Fruit fly (Drosophila melanogaster) whole organism, embryonic: Measurements from ENCODE around the gene CG34288.

Experiments used
- ATbp ChIP-seq: fragments of 200-800 bp; sonication (Bioruptor generic); optimal IDR thresholded peaks from 2 replicates; lab custom pipeline; 2017; ENCODE audit warnings: missing biosample characterization, mild to moderate bottlenecking, missing genetic modification characterization, missing genetic modification reagents
- C15 ChIP-seq: fragments of 200-800 bp; sonication (Bioruptor generic); IDR thresholded peaks from 3 replicates; pipeline ENCODE4 v1.3.6; 2022; ENCODE audit warnings: missing biosample characterization, missing genetic modification characterization
- CG10979 ChIP-seq: fragments of 200-800 bp; sonication (Bioruptor generic); optimal IDR thresholded peaks from 2 replicates; lab custom pipeline; 2018; ENCODE audit warnings: missing biosample characterization, mild to moderate bottlenecking, missing genetic modification characterization, moderate library complexity
- CG11247 ChIP-seq: fragments of 200-800 bp; sonication (Bioruptor generic); IDR thresholded peaks from 2 replicates; pipeline ENCODE4 v1.3.6; 2022; ENCODE audit warnings: missing biosample characterization, missing genetic modification characterization
- CG11695 ChIP-seq: fragments of 200-800 bp; sonication (Bioruptor generic); IDR thresholded peaks from 3 replicates; pipeline ENCODE4 v1.3.6; 2022; ENCODE audit warnings: missing biosample characterization, missing genetic modification characterization
- CG15601 ChIP-seq: fragments of 200-800 bp; sonication (Bioruptor generic); optimal IDR thresholded peaks from 3 replicates; lab custom pipeline; 2019; ENCODE audit warnings: missing biosample characterization, mild to moderate bottlenecking, missing genetic modification characterization, moderate library complexity
- CG17802 ChIP-seq: fragments of 200-800 bp; sonication (Bioruptor generic); optimal IDR thresholded peaks from 2 replicates; lab custom pipeline; 2018; ENCODE audit warnings: missing biosample characterization, mild to moderate bottlenecking, missing genetic modification characterization, moderate library complexity
- CG2120 ChIP-seq: fragments of 200-800 bp; sonication (Bioruptor generic); optimal IDR thresholded peaks from 3 replicates; lab custom pipeline; 2016; ENCODE audit warnings: missing biosample characterization, missing genetic modification characterization
- CG3163 ChIP-seq: fragments of 200-800 bp; sonication (Bioruptor generic); optimal IDR thresholded peaks from 3 replicates; lab custom pipeline; 2016; ENCODE audit warnings: missing biosample characterization, missing genetic modification characterization
- CG34376 ChIP-seq: fragments of 200-800 bp; sonication (Bioruptor generic); optimal IDR thresholded peaks from 2 replicates; lab custom pipeline; 2018; ENCODE audit warnings: missing biosample characterization, mild to moderate bottlenecking, missing genetic modification characterization
- CG4360 ChIP-seq: fragments of 200-800 bp; sonication (Bioruptor generic); IDR thresholded peaks from 2 replicates; pipeline ENCODE4 v1.3.6; 2022; ENCODE audit warnings: missing biosample characterization, missing genetic modification characterization
- CG9609 ChIP-seq: fragments of 200-800 bp; sonication (Bioruptor generic); optimal IDR thresholded peaks from 3 replicates; lab custom pipeline; 2016; ENCODE audit warnings: missing biosample characterization, missing genetic modification characterization
- CG9932 ChIP-seq: fragments of 200-800 bp; sonication (Bioruptor generic); IDR thresholded peaks from 2 replicates; pipeline ENCODE4 v1.3.6; 2022; ENCODE audit warnings: missing biosample characterization, missing genetic modification characterization
- Dfd ChIP-seq, 2 experiments: fragments of >200 bp; optimal IDR thresholded peaks; 2 replicates each; lab custom pipeline; 2017; ENCODE audit warnings: missing biosample characterization in 2 of 2, missing genetic modification characterization in 2 of 2
- Dll ChIP-seq: fragments of 200-800 bp; sonication (Bioruptor generic); IDR thresholded peaks from 4 replicates; pipeline ENCODE4 v1.3.6; 2022; ENCODE audit warnings: missing biosample characterization, missing genetic modification characterization; ENCODE audit not compliant: partially characterized antibody
- Dp ChIP-seq: fragments of 200-800 bp; sonication (Bioruptor generic); optimal IDR thresholded peaks from 2 replicates; lab custom pipeline; 2018; ENCODE audit warnings: missing biosample characterization, mild to moderate bottlenecking, missing genetic modification characterization, moderate library complexity
- Drgx ChIP-seq: fragments of 200-800 bp; sonication (Bioruptor generic); IDR thresholded peaks from 2 replicates; pipeline ENCODE4 v1.3.6; 2022; ENCODE audit warnings: missing biosample characterization, missing genetic modification characterization
- E2f1 ChIP-seq: fragments of 200-800 bp; sonication (Bioruptor generic); IDR thresholded peaks from 2 replicates; pipeline ENCODE4 v1.3.6; 2022; ENCODE audit warnings: missing biosample characterization, missing genetic modification characterization
- GATAe ChIP-seq: fragments of 200-800 bp; sonication (Bioruptor generic); conservative IDR thresholded peaks from 2 replicates; pipeline ENCODE4 v1.3.6; 2022; ENCODE audit warnings: missing biosample characterization, missing genetic modification characterization
- Hr51 ChIP-seq, 2 experiments: fragments of 200-800 bp; sonication (Bioruptor generic); optimal IDR thresholded peaks; 2 replicates in 1 of 2; 3 replicates in 1 of 2; lab custom pipeline; 2016 to 2018; ENCODE audit warnings: missing biosample characterization in 2 of 2, missing genetic modification characterization in 2 of 2, mild to moderate bottlenecking in 1 of 2, moderate library complexity in 1 of 2
- Mad ChIP-seq: fragments of 200-800 bp; sonication (Bioruptor generic); optimal IDR thresholded peaks from 2 replicates; lab custom pipeline; 2016; ENCODE audit warnings: missing biosample characterization, missing genetic modification characterization
- Scr ChIP-seq: fragments of 200-800 bp; sonication (Bioruptor generic); IDR thresholded peaks from 2 replicates; pipeline ENCODE4 v1.3.6; 2022; ENCODE audit warnings: missing biosample characterization, missing genetic modification characterization; ENCODE audit not compliant: partially characterized antibody
- Sin3A ChIP-seq: fragments of >200 bp; optimal IDR thresholded peaks from 2 replicates; lab custom pipeline; 2018
- Sry-β ChIP-seq: fragments of 200-800 bp; sonication (Bioruptor generic); optimal IDR thresholded peaks from 2 replicates; lab custom pipeline; 2018; ENCODE audit warnings: missing biosample characterization, mild to moderate bottlenecking, missing genetic modification characterization, moderate library complexity
- Sry-δ ChIP-seq: fragments of 200-800 bp; sonication (Bioruptor generic); optimal IDR thresholded peaks from 2 replicates; lab custom pipeline; 2016; ENCODE audit warnings: missing biosample characterization, missing genetic modification characterization
- Xbp1 ChIP-seq: fragments of 200-800 bp; sonication (Bioruptor generic); optimal IDR thresholded peaks from 3 replicates; lab custom pipeline; 2016; ENCODE audit warnings: missing biosample characterization, mild to moderate bottlenecking, missing genetic modification characterization
- ab ChIP-seq: fragments of 200-800 bp; sonication (Bioruptor generic); optimal IDR thresholded peaks from 2 replicates; lab custom pipeline; 2016; ENCODE audit warnings: missing biosample characterization, missing genetic modification characterization
- az2 ChIP-seq: fragments of 200-800 bp; sonication (Bioruptor generic); optimal IDR thresholded peaks from 3 replicates; lab custom pipeline; 2016; ENCODE audit warnings: missing biosample characterization, missing genetic modification characterization
- bcd ChIP-seq: fragments of 200-800 bp; sonication (Bioruptor generic); optimal IDR thresholded peaks from 2 replicates; lab custom pipeline; 2017; ENCODE audit warnings: missing biosample characterization, mild to moderate bottlenecking, missing genetic modification characterization
- br ChIP-seq: fragments of >200 bp; optimal IDR thresholded peaks from 2 replicates; lab custom pipeline; 2017
- dmrt99B ChIP-seq: fragments of 200-800 bp; sonication (Bioruptor generic); optimal IDR thresholded peaks from 2 replicates; lab custom pipeline; 2018; ENCODE audit warnings: missing biosample characterization, mild to moderate bottlenecking, missing genetic modification characterization, moderate library complexity
- eve ChIP-seq, 2 experiments: fragments of >200 bp; optimal IDR thresholded peaks; 2 replicates each; lab custom pipeline; 2017; ENCODE audit warnings: missing biosample characterization in 2 of 2, missing genetic modification characterization in 2 of 2
- fd64A ChIP-seq: fragments of 200-800 bp; sonication (Bioruptor generic); optimal IDR thresholded peaks from 3 replicates; lab custom pipeline; 2018; ENCODE audit warnings: missing biosample characterization, mild to moderate bottlenecking, missing genetic modification characterization
- gcm ChIP-seq: fragments of 200-800 bp; sonication (Bioruptor generic); optimal IDR thresholded peaks from 2 replicates; lab custom pipeline; 2019; ENCODE audit warnings: missing biosample characterization, mild to moderate bottlenecking, missing genetic modification characterization, moderate library complexity
- gsb ChIP-seq: fragments of 200-800 bp; sonication (Bioruptor generic); IDR thresholded peaks from 2 replicates; pipeline ENCODE4 v1.3.6; 2022; ENCODE audit warnings: missing biosample characterization, missing genetic modification characterization
- hth ChIP-seq: fragments of >200 bp; optimal IDR thresholded peaks from 2 replicates; lab custom pipeline; 2017; ENCODE audit warnings: inconsistent platforms
- kni ChIP-seq: fragments of 200-800 bp; sonication (Bioruptor generic); optimal IDR thresholded peaks from 3 replicates; lab custom pipeline; 2017; ENCODE audit warnings: mild to moderate bottlenecking, missing biosample characterization, missing genetic modification reagents, missing genetic modification characterization
- peb ChIP-seq: fragments of 200-800 bp; sonication (Bioruptor generic); IDR thresholded peaks from 2 replicates; pipeline ENCODE4 v1.3.6; 2022; ENCODE audit warnings: missing biosample characterization, missing genetic modification characterization
- pfk ChIP-seq: fragments of 200-800 bp; sonication (Bioruptor generic); optimal IDR thresholded peaks from 2 replicates; lab custom pipeline; 2018; ENCODE audit warnings: missing biosample characterization, mild to moderate bottlenecking, missing genetic modification characterization, moderate library complexity
- phol ChIP-seq: fragments of 200-800 bp; sonication (Bioruptor generic); optimal IDR thresholded peaks from 3 replicates; lab custom pipeline; 2018; ENCODE audit warnings: missing biosample characterization, mild to moderate bottlenecking, missing genetic modification characterization, moderate library complexity
- row ChIP-seq: fragments of 200-800 bp; sonication (Bioruptor generic); IDR thresholded peaks from 3 replicates; pipeline ENCODE4 v1.3.6; 2022; ENCODE audit warnings: missing biosample characterization, missing genetic modification characterization
- sens ChIP-seq: fragments of 200-800 bp; sonication (Bioruptor generic); peaks from one replicate; lab custom pipeline; 2016; ENCODE audit warnings: missing biosample characterization, missing genetic modification characterization
- seq ChIP-seq: fragments of 200-800 bp; sonication (Bioruptor generic); IDR thresholded peaks from 2 replicates; pipeline ENCODE4 v1.3.6; 2022; ENCODE audit warnings: missing biosample characterization, missing genetic modification characterization
- slou ChIP-seq: fragments of 200-800 bp; sonication (Bioruptor generic); optimal IDR thresholded peaks from 3 replicates; lab custom pipeline; 2016; ENCODE audit warnings: missing biosample characterization, missing genetic modification characterization
- so ChIP-seq: fragments of 200-800 bp; sonication (Bioruptor generic); IDR thresholded peaks from 3 replicates; pipeline ENCODE4 v1.3.6; 2022; ENCODE audit warnings: missing biosample characterization, missing genetic modification characterization
- sqz ChIP-seq: fragments of 200-800 bp; sonication (Bioruptor generic); optimal IDR thresholded peaks from 3 replicates; lab custom pipeline; 2018; ENCODE audit warnings: missing biosample characterization, mild to moderate bottlenecking, missing genetic modification characterization
- tll ChIP-seq, 2 experiments: fragments of 200-800 bp in 1 of 2; fragments of >200 bp in 1 of 2; sonication (Bioruptor generic) in 1 of 2; optimal IDR thresholded peaks; 2 replicates each; lab custom pipeline; 2017 to 2019; ENCODE audit warnings: missing biosample characterization in 2 of 2, missing genetic modification characterization in 2 of 2, mild to moderate bottlenecking in 1 of 2, moderate library complexity in 1 of 2
- tx ChIP-seq: fragments of 200-800 bp; sonication (Bioruptor generic); optimal IDR thresholded peaks from 2 replicates; lab custom pipeline; 2016; ENCODE audit warnings: missing biosample characterization, missing genetic modification characterization
- unpg ChIP-seq: fragments of 200-800 bp; sonication (Bioruptor generic); optimal IDR thresholded peaks from 3 replicates; lab custom pipeline; 2018; ENCODE audit warnings: missing biosample characterization, mild to moderate bottlenecking, missing genetic modification characterization, moderate library complexity
- wek ChIP-seq: fragments of 200-800 bp; sonication (Bioruptor generic); optimal IDR thresholded peaks from 3 replicates; lab custom pipeline; 2018; ENCODE audit warnings: missing biosample characterization, mild to moderate bottlenecking, missing genetic modification characterization, moderate library complexity
- yki ChIP-seq: fragments of >200 bp; optimal IDR thresholded peaks from 3 replicates; lab custom pipeline; 2018
- zen ChIP-seq: fragments of 200-800 bp; sonication (Bioruptor generic); optimal IDR thresholded peaks from 3 replicates; lab custom pipeline; 2018; ENCODE audit warnings: missing biosample characterization, mild to moderate bottlenecking, missing genetic modification characterization, moderate library complexity

Gene CG34288

dm6 chr3R:22424602-22425190 is 22.4 kb downstream of the CG34288 start, which contains the start of gene pinta (continued):
- TF ChIP-seq gsb (GFP tag; lab: Robert Waterston, UW) = no peak
- no peak for TF ChIP-seq gcm
- no peak for TF ChIP-seq CG3163 (GFP tag; lab: Kevin White, UChicago)
- TF ChIP-seq Scr (GFP tag; lab: Robert Waterston, UW) = peak; percentile 31; the same call in 1 of the 2 replicates
- TF ChIP-seq CG9932 (GFP tag; lab: Robert Waterston, UW) = no peak
- TF ChIP-seq yki = no peak
- TF ChIP-seq CG10979 (tag; lab: Kevin White, UChicago) = no peak
- no peak for TF ChIP-seq wek
- no peak for TF ChIP-seq peb (GFP tag; lab: Robert Waterston, UW)
- no peak for TF ChIP-seq CG34376 (GFP tag; lab: Kevin White, UChicago)
- no peak for TF ChIP-seq br (lab: Kevin White, UChicago)
- TF ChIP-seq Sry-β (GFP tag; lab: Kevin White, UChicago) = no peak
- peak; percentile 27; the same call in 1 of the 2 replicates for TF ChIP-seq CG4360
- TF ChIP-seq C15 (GFP tag; lab: Robert Waterston, UW) = no peak
- no peak for TF ChIP-seq phol
- 0 out of 4 replicates have a peak, but pooled peaks have one; percentile 29 for TF ChIP-seq Dll (GFP tag; lab: Robert Waterston, UW)
- no peak for TF ChIP-seq CG17802 (tag; lab: Kevin White, UChicago)
- no peak for TF ChIP-seq CG15601 (tag; lab: Kevin White, UChicago)
- peak; percentile 59 for TF ChIP-seq Sry-δ
- no peak for TF ChIP-seq fd64A (GFP tag; lab: Kevin White, UChicago)
- peak; percentile 21 for TF ChIP-seq Dp
- no peak for TF ChIP-seq kni (GFP tag; lab: Kevin White, UChicago)
- TF ChIP-seq seq (GFP tag; lab: Robert Waterston, UW) = no peak
- no peak for TF ChIP-seq unpg (GFP tag; lab: Kevin White, UChicago)
- TF ChIP-seq Hr51 (GFP tag; optimal IDR thresholded peaks at IDR 0.05; lab: Kevin White, UChicago) = no peak
- no peak for TF ChIP-seq sqz (GFP tag; lab: Kevin White, UChicago)
- no peak for TF ChIP-seq GATAe (GFP tag; lab: Robert Waterston, UW)
- TF ChIP-seq Sin3A (lab: Kevin White, UChicago) = no peak

DNA sequence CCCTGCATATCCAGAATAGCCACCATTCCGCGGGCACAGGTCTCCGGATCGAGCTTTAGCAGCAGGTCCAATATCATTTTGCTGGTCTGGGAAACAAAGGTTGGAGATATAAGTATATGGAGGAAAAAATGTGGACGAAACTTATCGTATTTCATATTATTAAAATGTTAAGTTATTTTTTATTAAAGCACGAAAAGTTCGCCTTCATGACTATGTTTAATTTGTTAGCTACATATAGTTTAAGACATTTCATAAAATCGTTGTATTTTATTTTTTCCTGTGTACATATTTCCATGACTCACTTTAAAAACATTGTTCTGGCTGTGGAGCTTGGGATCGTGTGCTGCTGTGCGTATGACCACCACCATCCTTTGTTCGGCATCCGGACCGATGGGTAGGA is 23.1 kb downstream of the CG34288 start:
- TF ChIP-seq eve (GFP tag; optimal IDR thresholded peaks at IDR 0.05; lab: Kevin White, UChicago) = no peak
- no peak for TF ChIP-seq hth (lab: Kevin White, UChicago)
- no peak for TF ChIP-seq E2f1 (GFP tag; lab: Robert Waterston, UW)
- no peak for TF ChIP-seq ab (GFP tag; lab: Kevin White, UChicago)
- TF ChIP-seq az2 (GFP tag; lab: Kevin White, UChicago) = peak; percentile 4
- no peak for TF ChIP-seq tll (GFP tag; optimal IDR thresholded peaks at IDR 0.05; lab: Kevin White, UChicago)
- peak; percentile 14 for TF ChIP-seq Xbp1 (GFP tag; lab: Kevin White, UChicago)
- no peak for TF ChIP-seq ATbp (GFP tag; lab: Kevin White, UChicago)
- no peak for TF ChIP-seq zen
- no peak for TF ChIP-seq so (GFP tag; lab: Robert Waterston, UW)
- TF ChIP-seq row = peak; percentile 15; the same call in 1 of the 3 replicates
- peak; percentile 45 for TF ChIP-seq Drgx (GFP tag; lab: Robert Waterston, UW)
- TF ChIP-seq sens (GFP tag; lab: Kevin White, UChicago) = peak; percentile 54
- TF ChIP-seq CG11247 (GFP tag; lab: Robert Waterston, UW) = no peak
- TF ChIP-seq CG9609 (GFP tag; lab: Kevin White, UChicago) = no peak
- TF ChIP-seq Dfd (GFP tag; optimal IDR thresholded peaks at IDR 0.05; lab: Kevin White, UChicago) = no peak
- peak; percentile 6 for TF ChIP-seq dmrt99B (tag; lab: Kevin White, UChicago)
- no peak for TF ChIP-seq slou (GFP tag; lab: Kevin White, UChicago)
- no peak for TF ChIP-seq gsb (GFP tag; lab: Robert Waterston, UW)
- TF ChIP-seq tx = no peak
- peak; percentile 18 for TF ChIP-seq CG2120 (GFP tag; lab: Kevin White, UChicago)
- TF ChIP-seq CG11695 (GFP tag; lab: Robert Waterston, UW) = 0 out of 3 replicates have a peak, but pooled peaks have one; percentile 33
- TF ChIP-seq bcd (GFP tag; lab: Kevin White, UChicago) = no peak
- no peak for TF ChIP-seq Mad (GFP tag; lab: Kevin White, UChicago)
- no peak for TF ChIP-seq pfk (GFP tag; lab: Kevin White, UChicago)
